Fruit fly (Drosophila melanogaster): ENCODE data around the gene Aladin.

The Aladin gene

dm6 chrX:9255964-9256520 lies 17.2 kb upstream of the Aladin start, which contains the start of gene ric8a (continued):
- no peak for TF ChIP-seq Atf6 (GFP tag; IDR thresholded peaks at IDR 0.05)
- no peak for TF ChIP-seq CG12236 (GFP tag; optimal IDR thresholded peaks at IDR 0.05)
- TF ChIP-seq CG33557 (GFP tag; optimal IDR thresholded peaks at IDR 0.05) = no peak
- TF ChIP-seq tin (GFP tag; optimal IDR thresholded peaks at IDR 0.05) = no peak
- TF ChIP-seq tup (GFP tag; optimal IDR thresholded peaks at IDR 0.05) = no peak
- TF ChIP-seq da (GFP tag; optimal IDR thresholded peaks at IDR 0.05) = no peak
- no peak for TF ChIP-seq CG2875 (GFP tag; optimal IDR thresholded peaks at IDR 0.05)
- no peak for TF ChIP-seq CG13296 (GFP tag; optimal IDR thresholded peaks at IDR 0.05)
- no peak for TF ChIP-seq Bdp1 (GFP tag; optimal IDR thresholded peaks at IDR 0.05)
- TF ChIP-seq CG4707 (GFP tag; optimal IDR thresholded peaks at IDR 0.05) = no peak
- TF ChIP-seq CHES-1-like (GFP tag; optimal IDR thresholded peaks at IDR 0.05) = no peak
- TF ChIP-seq chn (GFP tag; optimal IDR thresholded peaks at IDR 0.05) = no peak
- no peak for TF ChIP-seq sug (tag; optimal IDR thresholded peaks at IDR 0.05)
- TF ChIP-seq Sry-β (GFP tag; optimal IDR thresholded peaks at IDR 0.05) = no peak
- no peak for TF ChIP-seq CG2889 (GFP tag; IDR thresholded peaks at IDR 0.05)
- TF ChIP-seq H2.0 (GFP tag; IDR thresholded peaks at IDR 0.05) = no peak
- no peak for TF ChIP-seq CG2202 (tag; optimal IDR thresholded peaks at IDR 0.05)
- no peak for TF ChIP-seq ssp (GFP tag; IDR thresholded peaks at IDR 0.05)
- TF ChIP-seq CG14965 (GFP tag; optimal IDR thresholded peaks at IDR 0.05; ENCODE audit: borderline replicate concordance) = no peak
- no peak for TF ChIP-seq Myb (GFP tag; optimal IDR thresholded peaks at IDR 0.05)
- no peak for TF ChIP-seq CG8478 (optimal IDR thresholded peaks at IDR 0.05)
- TF ChIP-seq CG14710 (tag; optimal IDR thresholded peaks at IDR 0.05) = peak; percentile 67
- TF ChIP-seq slbo (GFP tag; IDR thresholded peaks at IDR 0.05) = peak; percentile 46; the same call in 1 of the 2 replicates
- TF ChIP-seq D19B (GFP tag; optimal IDR thresholded peaks at IDR 0.05) = no peak
- TF ChIP-seq CG17912 (GFP tag; optimal IDR thresholded peaks at IDR 0.05) = no peak
- peak; percentile 51; the same call in 1 of the 3 replicates for TF ChIP-seq CG7963 (GFP tag; IDR thresholded peaks at IDR 0.05; ENCODE audit: partially characterized antibody)
- TF ChIP-seq fd96Cb (tag; optimal IDR thresholded peaks at IDR 0.05) = no peak
- no peak for TF ChIP-seq ap (GFP tag; IDR thresholded peaks at IDR 0.05)
- no peak for TF ChIP-seq kni (GFP tag; optimal IDR thresholded peaks at IDR 0.05)
- TF ChIP-seq Pdp1 (GFP tag; optimal IDR thresholded peaks at IDR 0.05) = no peak
- TF ChIP-seq scrt (GFP tag; optimal IDR thresholded peaks at IDR 0.05) = no peak
- no peak for TF ChIP-seq ewg (GFP tag; optimal IDR thresholded peaks at IDR 0.05)
- no peak for TF ChIP-seq fd64A (GFP tag; optimal IDR thresholded peaks at IDR 0.05)
- no peak for TF ChIP-seq CG14667 (GFP tag; IDR thresholded peaks at IDR 0.05)
- no peak for TF ChIP-seq CG17328 (GFP tag; IDR thresholded peaks at IDR 0.05)
- no peak for TF ChIP-seq bigmax (GFP tag; optimal IDR thresholded peaks at IDR 0.05)
- TF ChIP-seq zen2 (GFP tag; IDR thresholded peaks at IDR 0.05; ENCODE audit: partially characterized antibody) = peak; percentile 60; the same call in 1 of the 3 replicates
- no peak for TF ChIP-seq usp (GFP tag; optimal IDR thresholded peaks at IDR 0.05)
- TF ChIP-seq Sry-δ (GFP tag; optimal IDR thresholded peaks at IDR 0.05) = peak; percentile 51
- no peak for TF ChIP-seq CG3407 (GFP tag; optimal IDR thresholded peaks at IDR 0.05)
- TF ChIP-seq zf30C (GFP tag; optimal IDR thresholded peaks at IDR 0.05) = no peak
- no peak for TF ChIP-seq Hmx (GFP tag; optimal IDR thresholded peaks at IDR 0.05)
- TF ChIP-seq lbe (GFP tag; optimal IDR thresholded peaks at IDR 0.05) = no peak
- peak; percentile 27 for TF ChIP-seq grau (tag; optimal IDR thresholded peaks at IDR 0.05)
- peak; percentile 37 for TF ChIP-seq CG15514 (GFP tag; optimal IDR thresholded peaks at IDR 0.05)
- TF ChIP-seq so (GFP tag; IDR thresholded peaks at IDR 0.05) = no peak
- TF ChIP-seq trh (GFP tag; optimal IDR thresholded peaks at IDR 0.05) = no peak
- no peak for TF ChIP-seq rib (GFP tag; IDR thresholded peaks at IDR 0.05)
- TF ChIP-seq gsb (GFP tag; IDR thresholded peaks at IDR 0.05) = no peak
- TF ChIP-seq Nf-YC (tag; optimal IDR thresholded peaks at IDR 0.05) = no peak
- peak; percentile 85 for TF ChIP-seq amos (GFP tag; IDR thresholded peaks at IDR 0.05; ENCODE audit: partially characterized antibody)
